Fruit fly (Drosophila melanogaster): ENCODE measurements around the gene CG5011.

Gene CG5011

DNA sequence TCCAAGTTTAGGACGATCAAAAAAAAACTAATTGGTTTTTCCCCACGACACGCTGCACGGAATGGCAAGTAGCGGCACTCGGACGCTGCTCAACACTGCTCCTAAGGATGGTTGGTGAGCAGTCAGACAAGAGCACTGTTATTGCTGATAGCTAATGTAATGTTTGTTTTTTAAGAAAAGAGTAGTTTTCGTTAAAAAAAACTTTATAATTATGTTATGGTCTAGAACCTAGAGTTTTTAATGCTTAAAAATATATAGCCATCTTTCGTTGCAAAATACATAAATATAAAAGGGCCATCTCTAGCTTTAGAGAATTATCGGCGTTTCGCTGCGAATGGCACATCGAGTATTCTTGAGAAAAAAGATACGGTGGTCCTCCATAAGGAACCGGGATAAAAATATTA, 27.8 kb upstream of the CG5011 start, which contains the start of the genes Charon and CG4887 (continued):
- TF ChIP-seq ttk (GFP tag; IDR thresholded peaks at IDR 0.05) (peak; percentile 74), Vsx1 (GFP tag; optimal IDR thresholded peaks at IDR 0.05) (no peak), CG10959 (GFP tag; IDR thresholded peaks at IDR 0.05) (peak; percentile 73), Taf1 (GFP tag; IDR thresholded peaks at IDR 0.05) (peak; percentile 65; the same call in 1 of the 2 replicates), tap (tag; optimal IDR thresholded peaks at IDR 0.05) (no peak), kah (GFP tag; optimal IDR thresholded peaks at IDR 0.05) (peak; percentile 54), CG18262 (tag; optimal IDR thresholded peaks at IDR 0.05) (no peak), cad (GFP tag; optimal IDR thresholded peaks at IDR 0.05) (no peak), Six4 (GFP tag; optimal IDR thresholded peaks at IDR 0.05) (peak; percentile 75), MTF-1 (GFP tag; optimal IDR thresholded peaks at IDR 0.05; ENCODE audit: borderline replicate concordance) (no peak), CoRest (tag; optimal IDR thresholded peaks at IDR 0.05) (peak; percentile 92), Sry-β (GFP tag; optimal IDR thresholded peaks at IDR 0.05) (no peak), CG33557 (GFP tag; optimal IDR thresholded peaks at IDR 0.05) (peak; percentile 82), CG11247 (GFP tag; IDR thresholded peaks at IDR 0.05) (peak; percentile 79), CG14014 (GFP tag; IDR thresholded peaks at IDR 0.05) (peak; percentile 71), crp (GFP tag; optimal IDR thresholded peaks at IDR 0.05) (peak in 1 of 2 experiments; percentile 52), vvl (GFP tag; IDR thresholded peaks at IDR 0.05) (peak; percentile 86), Mad (GFP tag; optimal IDR thresholded peaks at IDR 0.05) (peak; percentile 87), CG32532 (GFP tag; IDR thresholded peaks at IDR 0.05) (peak; percentile 82), sd (tag; optimal IDR thresholded peaks at IDR 0.05) (no peak), ranshi (GFP tag; IDR thresholded peaks at IDR 0.05) (peak; percentile 80; the same call in 1 of the 2 replicates), Fer1 (GFP tag; optimal IDR thresholded peaks at IDR 0.05) (peak; percentile 86), lov (optimal IDR thresholded peaks at IDR 0.05) (no peak), lov (GFP tag; IDR thresholded peaks at IDR 0.05) (peak; percentile 49; the same call in 1 of the 3 replicates), so (GFP tag; IDR thresholded peaks at IDR 0.05) (peak; percentile 11; the same call in 1 of the 3 replicates), ATbp (GFP tag; optimal IDR thresholded peaks at IDR 0.05) (peak; percentile 41), gsb-n (tag; optimal IDR thresholded peaks at IDR 0.05) (no peak), pfk (GFP tag; optimal IDR thresholded peaks at IDR 0.05) (peak; percentile 22), CG6854 (GFP tag; optimal IDR thresholded peaks at IDR 0.05) (peak; percentile 5), z (GFP tag; IDR thresholded peaks at IDR 0.05) (no peak), Dad (GFP tag; optimal IDR thresholded peaks at IDR 0.05) (peak; percentile 82), tll (GFP tag; optimal IDR thresholded peaks at IDR 0.05) (peak in 1 of 2 experiments; percentile 4), CG12299 (tag; optimal IDR thresholded peaks at IDR 0.05) (peak; percentile 71), Hmx (GFP tag; optimal IDR thresholded peaks at IDR 0.05) (peak; percentile 53), ac (GFP tag; optimal IDR thresholded peaks at IDR 0.05) (no peak), CG17802 (tag; optimal IDR thresholded peaks at IDR 0.05) (peak; percentile 43), Abd-B (GFP tag; optimal IDR thresholded peaks at IDR 0.05) (peak; percentile 87), chif (GFP tag; optimal IDR thresholded peaks at IDR 0.05) (peak; percentile 75 to 84), sima (GFP tag; optimal IDR thresholded peaks at IDR 0.05) (no peak), CG4820 (GFP tag; optimal IDR thresholded peaks at IDR 0.05) (peak; percentile 77), maf-S (GFP tag; optimal IDR thresholded peaks at IDR 0.05) (peak; percentile 79), YL-1 (GFP tag; optimal IDR thresholded peaks at IDR 0.05) (peak; percentile 85), CG13287 (GFP tag; IDR thresholded peaks at IDR 0.05; ENCODE audit: partially characterized antibody) (peak; percentile 80), slou (GFP tag; optimal IDR thresholded peaks at IDR 0.05) (peak; percentile 84), CG1602 (GFP tag; optimal IDR thresholded peaks at IDR 0.05) (peak; percentile 83), zen2 (GFP tag; IDR thresholded peaks at IDR 0.05; ENCODE audit: partially characterized antibody) (no peak), nom (GFP tag; optimal IDR thresholded peaks at IDR 0.05) (peak; percentile 52), CG18011 (GFP tag; optimal IDR thresholded peaks at IDR 0.05) (peak; percentile 77), Oli (tag; optimal IDR thresholded peaks at IDR 0.05) (no peak), crol (GFP tag; IDR thresholded peaks at IDR 0.05) (no peak)

Measured in whole organism, embryonic.